Fruit fly (Drosophila melanogaster): Measurements from ENCODE around the gene Atg4b.

Gene Atg4b

dm6 chr3R:15319912-15320746, 36.6 kb downstream of the Atg4b start, which contains the start of the genes CG6276 and CG44040:
TSS of gene CG6276 (minus strand) at chr3R:15320069.
TSS of gene CG44040 (plus strand) at chr3R:15320378.
- TF ChIP-seq CG8478 (optimal IDR thresholded peaks at IDR 0.05) (no peak), CTCF (optimal IDR thresholded peaks at IDR 0.05) (no peak)

- TF ChIP-seq CG8478 (optimal IDR thresholded peaks at IDR 0.05), result no peak
- TF ChIP-seq CTCF (optimal IDR thresholded peaks at IDR 0.05), result no peak
Observed at dm6 chr3R:15316326-15316725, 40.4 kb downstream of the Atg4b start, which contains the start of gene CG14866. TSS of gene CG14866 (plus strand) at chr3R:15316471.

- TF ChIP-seq CG8478 (optimal IDR thresholded peaks at IDR 0.05) (no peak), CTCF (optimal IDR thresholded peaks at IDR 0.05) (no peak)
Observed at dm6 chr3R:15313836-15314235, 42.9 kb downstream of the Atg4b start.

dm6 chr3R:15310695-15311094, 46.0 kb downstream of the Atg4b start:
- no peak for TF ChIP-seq CG8478 (optimal IDR thresholded peaks at IDR 0.05)
- no peak for TF ChIP-seq CTCF (optimal IDR thresholded peaks at IDR 0.05)

- TF ChIP-seq CTCF (optimal IDR thresholded peaks at IDR 0.05), result no peak
- no peak for TF ChIP-seq CG8478 (optimal IDR thresholded peaks at IDR 0.05)
Observed at dm6 chr3R:15309924-15310323, 46.8 kb downstream of the Atg4b start, which contains the start of gene Tm2. TSS of gene Tm2 (plus strand) at chr3R:15310193.

- no peak for TF ChIP-seq CTCF (optimal IDR thresholded peaks at IDR 0.05)
- TF ChIP-seq CG8478 (optimal IDR thresholded peaks at IDR 0.05), result no peak
Observed at dm6 chr3R:15305246-15305645, 51.5 kb downstream of the Atg4b start.
